ENCODE assay signal across 1 fruit fly cellular context in the genomic region with DNA sequence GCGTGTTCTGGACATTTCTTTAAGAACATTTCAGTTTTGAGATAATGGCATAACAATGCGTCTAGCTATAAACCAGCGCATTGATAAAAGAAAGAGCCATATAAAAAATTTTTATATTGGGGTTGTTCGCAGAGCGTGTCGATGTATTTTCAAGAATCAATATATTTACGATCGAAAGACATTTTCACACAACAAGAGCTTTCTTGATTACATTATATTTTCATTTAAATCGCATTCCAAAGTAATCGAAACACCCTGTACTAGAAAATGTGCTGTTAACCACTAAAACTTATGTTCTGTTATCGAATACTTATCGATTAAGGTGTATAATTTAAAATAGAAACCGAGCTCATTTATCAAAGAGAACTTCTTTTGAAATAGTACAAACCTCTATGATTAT.
TF ChIP-seq lines count a peak whose summit lies in the region.

No protein-coding gene starts in this region.

TF ChIP-seq in whole organism, embryonic, 481 proteins besides CTCF, POLR2A, EP300 and RAD21 (continued from another document):
- TF ChIP-seq CG15269 (tag; optimal IDR thresholded peaks at IDR 0.05; lab: Kevin White, UChicago) (peak; percentile 63), CG31388 (GFP tag; optimal IDR thresholded peaks at IDR 0.05; lab: Kevin White, UChicago) (peak; percentile 34), CG12391 (tag; optimal IDR thresholded peaks at IDR 0.05; lab: Kevin White, UChicago) (peak; percentile 44), lov (optimal IDR thresholded peaks at IDR 0.05; lab: Kevin White, UChicago) (no peak), lov (GFP tag; IDR thresholded peaks at IDR 0.05; lab: Robert Waterston, UW) (no peak), odd (GFP tag; optimal IDR thresholded peaks at IDR 0.05; lab: Kevin White, UChicago) (no peak), CG12299 (tag; optimal IDR thresholded peaks at IDR 0.05; lab: Kevin White, UChicago) (peak; percentile 11), CG13775 (GFP tag; optimal IDR thresholded peaks at IDR 0.05; lab: Kevin White, UChicago) (peak; percentile 63), Dip2 (GFP tag; IDR thresholded peaks at IDR 0.05; lab: Robert Waterston, UW) (no peak), Jarid2 (GFP tag; optimal IDR thresholded peaks at IDR 0.05; lab: Kevin White, UChicago) (no peak), hkb (optimal IDR thresholded peaks at IDR 0.05; lab: Kevin White, UChicago) (no peak), hkb (GFP tag; IDR thresholded peaks at IDR 0.05; lab: Robert Waterston, UW) (peak; percentile 69), CG13296 (GFP tag; optimal IDR thresholded peaks at IDR 0.05; lab: Kevin White, UChicago) (no peak), slbo (GFP tag; IDR thresholded peaks at IDR 0.05; lab: Robert Waterston, UW) (peak; percentile 73), CG30020 (tag; optimal IDR thresholded peaks at IDR 0.05; lab: Kevin White, UChicago) (peak; percentile 69), emc (GFP tag; optimal IDR thresholded peaks at IDR 0.05; lab: Kevin White, UChicago) (no peak), CG8089 (GFP tag; optimal IDR thresholded peaks at IDR 0.05; lab: Kevin White, UChicago) (peak; percentile 13), CG7786 (GFP tag; optimal IDR thresholded peaks at IDR 0.05; lab: Kevin White, UChicago) (peak; percentile 24), CG8388 (GFP tag; optimal IDR thresholded peaks at IDR 0.05; lab: Kevin White, UChicago) (no peak), Oli (tag; optimal IDR thresholded peaks at IDR 0.05; lab: Kevin White, UChicago) (peak; percentile 55), CG17802 (tag; optimal IDR thresholded peaks at IDR 0.05; lab: Kevin White, UChicago) (no peak), PHDP (tag; optimal IDR thresholded peaks at IDR 0.05; lab: Kevin White, UChicago) (peak; percentile 58), tx (GFP tag; optimal IDR thresholded peaks at IDR 0.05; lab: Kevin White, UChicago) (peak; percentile 19), nmo (GFP tag; optimal IDR thresholded peaks at IDR 0.05; lab: Kevin White, UChicago) (peak; percentile 37), CG7928 (GFP tag; optimal IDR thresholded peaks at IDR 0.05; lab: Kevin White, UChicago) (no peak), esg (GFP tag; conservative IDR thresholded peaks at IDR 0.05; lab: Robert Waterston, UW) (peak; percentile 21; the same call in 1 of the 2 replicates), CG9437 (GFP tag; optimal IDR thresholded peaks at IDR 0.05; lab: Kevin White, UChicago) (no peak), Xbp1 (GFP tag; optimal IDR thresholded peaks at IDR 0.05; lab: Kevin White, UChicago) (peak; percentile 53), Chrac-16 (GFP tag; optimal IDR thresholded peaks at IDR 0.05; lab: Kevin White, UChicago) (peak; percentile 37), CG9215 (GFP tag; IDR thresholded peaks at IDR 0.05; lab: Robert Waterston, UW) (no peak), lilli (GFP tag; optimal IDR thresholded peaks at IDR 0.05; lab: Kevin White, UChicago) (peak; percentile 70), CG8765 (GFP tag; IDR thresholded peaks at IDR 0.05; lab: Robert Waterston, UW) (no peak), gro (GFP tag; optimal IDR thresholded peaks at IDR 0.05; lab: Kevin White, UChicago) (peak; percentile 72), zfh2 (GFP tag; optimal IDR thresholded peaks at IDR 0.05; lab: Kevin White, UChicago) (peak; percentile 59), nerfin-1 (tag; optimal IDR thresholded peaks at IDR 0.05; lab: Kevin White, UChicago) (no peak), CG30403 (GFP tag; optimal IDR thresholded peaks at IDR 0.05; lab: Kevin White, UChicago) (peak; percentile 62), CG18476 (GFP tag; optimal IDR thresholded peaks at IDR 0.05; lab: Kevin White, UChicago) (peak; percentile 35), CG6175 (GFP tag; IDR thresholded peaks at IDR 0.05; lab: Robert Waterston, UW) (no peak), exex (tag; optimal IDR thresholded peaks at IDR 0.05; lab: Kevin White, UChicago) (no peak), E2f2 (GFP tag; IDR thresholded peaks at IDR 0.05; lab: Robert Waterston, UW) (peak; percentile 83), CG13123 (GFP tag; optimal IDR thresholded peaks at IDR 0.05; lab: Kevin White, UChicago) (no peak)
